Worm (Caenorhabditis elegans) whole organism, young adult: ENCODE data around the gene F55A11.6.

Experiments used
- C06A6.2 ChIP-seq: fragments of 200-800 bp; sonication (Bioruptor generic); conservative IDR thresholded peaks from 2 replicates; pipeline ENCODE4 v1.3.6; 2022; ENCODE audit warnings: missing genetic modification characterization, missing compliant biosample characterization
- F22D6.2 ChIP-seq: sonication (generic microtip); optimal IDR thresholded peaks from 2 replicates; lab custom pipeline; 2016; ENCODE audit warnings: mild to moderate bottlenecking, missing genetic modification characterization, missing compliant biosample characterization
- F52B5.7 ChIP-seq: sonication (generic microtip); optimal IDR thresholded peaks from 2 replicates; lab custom pipeline; 2016; ENCODE audit warnings: mild to moderate bottlenecking, missing genetic modification characterization, missing compliant biosample characterization
- F57C9.4 ChIP-seq: sonication (generic microtip); optimal IDR thresholded peaks from 2 replicates; lab custom pipeline; 2017; ENCODE audit warnings: mild to moderate bottlenecking, missing genetic modification characterization, missing compliant biosample characterization
- K12H6.12 ChIP-seq: fragments of 200-800 bp; sonication (Bioruptor generic); optimal IDR thresholded peaks from 2 replicates; lab custom pipeline; 2018; ENCODE audit warnings: mild to moderate bottlenecking, missing genetic modification characterization, missing compliant biosample characterization
- T26A5.8 ChIP-seq: sonication (generic microtip); optimal IDR thresholded peaks from 2 replicates; lab custom pipeline; 2016; ENCODE audit warnings: missing genetic modification characterization, missing compliant biosample characterization
- Y53F4B.3 ChIP-seq: fragments of 200-800 bp; sonication (Bioruptor generic); IDR thresholded peaks from 2 replicates; pipeline ENCODE4 v1.3.6; 2022; ENCODE audit warnings: missing genetic modification reagents, missing genetic modification characterization, missing compliant biosample characterization
- Y53G8AR.9 ChIP-seq: fragments of 200-800 bp; sonication (Bioruptor generic); conservative IDR thresholded peaks from 2 replicates; pipeline ENCODE4 v1.3.6; 2022; ENCODE audit warnings: missing genetic modification reagents, missing genetic modification characterization, missing compliant biosample characterization
- aptf-2 ChIP-seq: fragments of 200-800 bp; sonication (Bioruptor generic); conservative IDR thresholded peaks from 2 replicates; pipeline ENCODE4 v1.3.6; 2022; ENCODE audit warnings: missing genetic modification reagents, missing genetic modification characterization, missing compliant biosample characterization
- bed-1 ChIP-seq: fragments of 200-800 bp; sonication (Bioruptor generic); IDR thresholded peaks from 2 replicates; pipeline ENCODE4 v1.3.6; 2022; ENCODE audit warnings: missing genetic modification reagents, missing genetic modification characterization, missing compliant biosample characterization
- ccch-3 ChIP-seq: fragments of 200-800 bp; sonication (Bioruptor generic); optimal IDR thresholded peaks from 2 replicates; lab custom pipeline; 2018; ENCODE audit warnings: mild to moderate bottlenecking, missing genetic modification characterization, missing compliant biosample characterization
- cebp-1 ChIP-seq, 2 experiments: fragments of 200-800 bp in 1 of 2; sonication (Bioruptor generic) in 1 of 2; sonication (generic microtip) in 1 of 2; IDR thresholded peaks in 1 of 2; optimal IDR thresholded peaks in 1 of 2; 2 replicates each; pipeline versions ENCODE4 v1.3.6 to Lab custom; 2017 to 2022; ENCODE audit warnings: missing compliant biosample characterization in 2 of 2, missing genetic modification characterization in 2 of 2, mild to moderate bottlenecking in 1 of 2, missing genetic modification reagents in 1 of 2, moderate library complexity in 1 of 2
- ceh-100 ChIP-seq: fragments of 200-800 bp; sonication (Bioruptor generic); IDR thresholded peaks from 2 replicates; pipeline ENCODE4 v1.3.6; 2022; ENCODE audit warnings: missing genetic modification reagents, missing genetic modification characterization, missing compliant biosample characterization
- egrh-3 ChIP-seq: fragments of 200-800 bp; sonication (Bioruptor generic); IDR thresholded peaks from 2 replicates; pipeline ENCODE4 v1.3.6; 2022; ENCODE audit warnings: missing genetic modification reagents, missing genetic modification characterization, missing compliant biosample characterization
- ekl-4 ChIP-seq: fragments of 200-800 bp; sonication (Bioruptor generic); IDR thresholded peaks from 2 replicates; pipeline ENCODE4 v1.3.6; 2022; ENCODE audit warnings: missing genetic modification reagents, missing genetic modification characterization, missing compliant biosample characterization
- hlh-12 ChIP-seq: sonication (generic microtip); optimal IDR thresholded peaks from 2 replicates; lab custom pipeline; 2016; ENCODE audit warnings: missing genetic modification characterization, missing compliant biosample characterization
- hlh-26 ChIP-seq: fragments of 200-800 bp; sonication (Bioruptor generic); conservative IDR thresholded peaks from 2 replicates; pipeline ENCODE4 v1.3.6; 2022; ENCODE audit warnings: missing genetic modification reagents, missing genetic modification characterization, missing compliant biosample characterization
- hmg-1.2 ChIP-seq: fragments of 200-800 bp; sonication (Bioruptor generic); IDR thresholded peaks from 2 replicates; pipeline ENCODE4 v1.3.6; 2022; ENCODE audit warnings: missing genetic modification reagents, missing genetic modification characterization, missing compliant biosample characterization
- hmg-20 ChIP-seq: fragments of 200-800 bp; sonication (Bioruptor generic); IDR thresholded peaks from 2 replicates; pipeline ENCODE4 v1.3.6; 2022; ENCODE audit warnings: missing genetic modification reagents, missing genetic modification characterization, missing compliant biosample characterization
- lin-35 ChIP-seq, 3 experiments: fragments of 150-350 bp in 2 of 3; sonication (generic microtip) in 1 of 3; optimal IDR thresholded peaks; 2 replicates each; lab custom pipeline; 2014 to 2018; ENCODE audit warnings: missing biosample characterization in 3 of 3, missing genetic modification characterization in 3 of 3, missing genetic modification reagents in 3 of 3
- lin-54 ChIP-seq: fragments of 200-800 bp; sonication (Bioruptor generic); optimal IDR thresholded peaks from 2 replicates; lab custom pipeline; 2018; ENCODE audit warnings: mild to moderate bottlenecking, missing genetic modification characterization, missing compliant biosample characterization
- madf-10 ChIP-seq: sonication (generic microtip); optimal IDR thresholded peaks from 2 replicates; lab custom pipeline; 2016; ENCODE audit warnings: mild to moderate bottlenecking, missing genetic modification characterization, missing compliant biosample characterization
- madf-3 ChIP-seq: fragments of 200-800 bp; sonication (Bioruptor generic); IDR thresholded peaks from 2 replicates; pipeline ENCODE4 v1.3.6; 2022; ENCODE audit warnings: missing genetic modification reagents, missing genetic modification characterization, missing compliant biosample characterization
- madf-6 ChIP-seq: fragments of 200-800 bp; sonication (Bioruptor generic); IDR thresholded peaks from 2 replicates; pipeline ENCODE4 v1.3.6; 2022; ENCODE audit warnings: missing genetic modification reagents, missing genetic modification characterization, missing compliant biosample characterization
- mxl-1 ChIP-seq: sonication (generic microtip); optimal IDR thresholded peaks from 2 replicates; lab custom pipeline; 2016; ENCODE audit warnings: missing genetic modification characterization, missing compliant biosample characterization
- nfyb-1 ChIP-seq: fragments of 200-800 bp; sonication (Bioruptor generic); IDR thresholded peaks from 2 replicates; pipeline ENCODE4 v1.3.6; 2022; ENCODE audit warnings: missing genetic modification reagents, missing genetic modification characterization, missing compliant biosample characterization
- nhr-120 ChIP-seq: fragments of 200-800 bp; sonication (Bioruptor generic); IDR thresholded peaks from 2 replicates; pipeline ENCODE4 v1.3.6; 2022; ENCODE audit warnings: missing genetic modification characterization, missing compliant biosample characterization
- nhr-179 ChIP-seq: sonication (generic microtip); optimal IDR thresholded peaks from 2 replicates; lab custom pipeline; 2016; ENCODE audit warnings: mild to moderate bottlenecking, missing genetic modification characterization, missing compliant biosample characterization
- repo-1 ChIP-seq: sonication (generic microtip); optimal IDR thresholded peaks from 2 replicates; lab custom pipeline; 2017; ENCODE audit warnings: mild to moderate bottlenecking, missing genetic modification characterization, missing compliant biosample characterization
- tlf-1 ChIP-seq: fragments of 200-800 bp; sonication (Bioruptor generic); optimal IDR thresholded peaks from 2 replicates; lab custom pipeline; 2018; ENCODE audit warnings: mild to moderate bottlenecking, missing genetic modification characterization, missing compliant biosample characterization
- ztf-26 ChIP-seq: sonication (generic microtip); optimal IDR thresholded peaks from 2 replicates; lab custom pipeline; 2017; ENCODE audit warnings: missing genetic modification characterization, missing compliant biosample characterization
- ztf-28 ChIP-seq: fragments of 200-800 bp; sonication (Bioruptor generic); IDR thresholded peaks from 2 replicates; pipeline ENCODE4 v1.3.6; 2022; ENCODE audit warnings: missing genetic modification reagents, missing genetic modification characterization, missing compliant biosample characterization
- ztf-6 ChIP-seq: fragments of 200-800 bp; sonication (Bioruptor generic); IDR thresholded peaks from 2 replicates; pipeline ENCODE4 v1.3.6; 2022; ENCODE audit warnings: missing genetic modification reagents, missing genetic modification characterization, missing compliant biosample characterization

F55A11.6 gene

DNA sequence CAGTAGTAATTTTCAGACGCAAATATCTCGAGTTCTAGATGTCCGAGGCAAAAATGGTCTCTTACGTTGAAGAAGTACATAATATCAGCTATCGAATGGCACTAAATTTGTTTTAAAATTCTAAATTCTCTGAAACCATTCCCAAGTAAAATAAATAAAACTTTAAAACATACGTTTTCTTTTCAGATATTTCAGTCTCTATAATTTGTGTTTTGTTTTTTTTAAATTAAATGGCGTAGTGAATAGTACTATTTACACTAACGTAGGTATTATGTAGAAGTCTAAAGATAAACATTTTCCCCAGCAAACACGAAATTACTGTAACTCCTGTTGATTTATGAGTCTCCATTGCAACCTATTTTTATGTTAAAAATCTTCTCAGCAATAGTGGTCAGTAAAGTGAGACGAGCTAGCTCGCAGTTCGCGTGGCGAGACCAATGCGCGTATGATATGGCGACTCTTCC, 40.7 kb downstream of the F55A11.6 start (continued):
- TF ChIP-seq cebp-1 (GFP tag; IDR thresholded peaks at IDR 0.05; lab: Robert Waterston, UW), result peak; percentile 43; the same call in 1 of the 2 replicates
- peak; percentile 30 for TF ChIP-seq cebp-1 (tag; optimal IDR thresholded peaks at IDR 0.05; lab: Kevin White, UChicago)
- TF ChIP-seq C06A6.2 (GFP tag; lab: Robert Waterston, UW), result peak; percentile 16; the same call in 1 of the 2 replicates
- TF ChIP-seq lin-54, result no peak
- TF ChIP-seq hmg-20 (GFP tag; lab: Robert Waterston, UW), result no peak; the same call in 1 of the 2 replicates
- peak; percentile 82 for TF ChIP-seq repo-1 (tag; lab: Kevin White, UChicago)
- no peak for TF ChIP-seq K12H6.12 (tag; lab: Kevin White, UChicago)
- no peak for TF ChIP-seq ztf-6 (GFP tag; lab: Robert Waterston, UW)
- no peak for TF ChIP-seq egrh-3 (GFP tag; lab: Robert Waterston, UW)
- TF ChIP-seq tlf-1, result peak; percentile 55
- TF ChIP-seq F57C9.4 (tag; lab: Kevin White, UChicago), result no peak
- TF ChIP-seq hlh-12 (tag; lab: Kevin White, UChicago), result no peak
- TF ChIP-seq Y53F4B.3 (GFP tag; lab: Robert Waterston, UW), result no peak
- TF ChIP-seq hmg-1.2 (GFP tag; lab: Robert Waterston, UW), result peak; percentile 15; the same call in 1 of the 2 replicates
- TF ChIP-seq madf-3 (GFP tag; lab: Robert Waterston, UW), result no peak
- no peak for TF ChIP-seq bed-1 (GFP tag; lab: Robert Waterston, UW)
- no peak for TF ChIP-seq F52B5.7 (tag; lab: Kevin White, UChicago)

DNA sequence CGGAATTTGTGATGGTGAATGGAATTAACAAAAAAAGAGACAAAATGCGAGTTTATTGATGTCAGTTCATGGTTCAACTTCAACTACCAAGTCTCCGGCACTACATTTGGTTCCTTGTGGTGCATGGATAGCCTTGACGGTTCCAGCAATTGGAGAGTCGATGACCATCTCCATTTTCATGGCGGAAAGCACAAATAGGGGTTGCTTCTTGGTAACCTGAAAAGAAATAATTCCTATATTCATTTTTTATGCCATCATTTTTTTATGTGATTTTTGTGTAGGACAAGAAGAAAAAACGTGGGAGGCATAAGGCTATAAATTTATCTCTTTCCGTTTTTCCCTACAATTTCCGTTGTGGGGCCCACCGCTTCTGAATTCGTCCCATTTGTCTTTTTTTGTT, 41.4 kb downstream of the F55A11.6 start:
- TF ChIP-seq ztf-26 (tag; lab: Kevin White, UChicago), result no peak
- TF ChIP-seq hmg-1.2 (GFP tag; lab: Robert Waterston, UW), result 0 out of 2 replicates have a peak, but pooled peaks have one; percentile 3
- TF ChIP-seq K12H6.12 (tag; lab: Kevin White, UChicago), result no peak
- TF ChIP-seq mxl-1 (tag; lab: Kevin White, UChicago), result no peak
- TF ChIP-seq C06A6.2 (GFP tag; lab: Robert Waterston, UW), result 0 out of 2 replicates have a peak, but pooled peaks have one; percentile 10
- no peak for TF ChIP-seq aptf-2 (GFP tag; lab: Robert Waterston, UW)
- TF ChIP-seq ceh-100 (GFP tag; lab: Robert Waterston, UW), result no peak
- 0 out of 2 replicates have a peak, but pooled peaks have one; percentile 40 for TF ChIP-seq Y53G8AR.9 (GFP tag; lab: Robert Waterston, UW)
- no peak for TF ChIP-seq ztf-28 (GFP tag; lab: Robert Waterston, UW)
- TF ChIP-seq F22D6.2 (tag; lab: Kevin White, UChicago), result no peak
- peak; percentile 50 for TF ChIP-seq nfyb-1 (GFP tag; lab: Robert Waterston, UW)
- no peak for TF ChIP-seq T26A5.8
- TF ChIP-seq ekl-4, result peak; percentile 37; the same call in 1 of the 2 replicates
- TF ChIP-seq nhr-179 (tag; lab: Kevin White, UChicago), result no peak
- TF ChIP-seq ccch-3 (GFP tag; lab: Kevin White, UChicago), result no peak
- no peak for TF ChIP-seq hlh-26 (GFP tag; lab: Robert Waterston, UW)
- no peak for TF ChIP-seq cebp-1 (GFP tag; IDR thresholded peaks at IDR 0.05; lab: Robert Waterston, UW)
- TF ChIP-seq cebp-1 (tag; optimal IDR thresholded peaks at IDR 0.05; lab: Kevin White, UChicago), result no peak
- TF ChIP-seq madf-6 (GFP tag; lab: Robert Waterston, UW), result no peak

DNA sequence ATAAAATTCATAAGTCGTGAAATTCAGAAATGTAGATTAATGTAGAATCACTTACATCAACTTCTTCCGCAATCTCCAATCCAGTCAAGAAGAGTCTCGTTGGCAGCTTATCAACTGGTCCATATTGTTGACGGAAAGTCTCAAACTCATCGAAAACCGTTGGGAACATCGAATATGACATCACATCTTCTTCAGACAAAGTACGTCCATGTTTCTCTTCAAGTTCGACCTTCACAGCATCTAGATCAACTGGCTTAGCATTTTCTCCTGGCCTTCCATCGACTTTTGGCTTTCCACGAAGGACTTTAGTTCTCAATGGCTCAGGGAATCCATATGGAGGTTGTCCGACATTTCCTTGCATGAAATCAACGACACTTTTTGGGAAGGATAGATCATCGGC, 42.1 kb downstream of the F55A11.6 start:
- TF ChIP-seq nfyb-1 (GFP tag; lab: Robert Waterston, UW) (peak; percentile 24; the same call in 1 of the 2 replicates), madf-10 (tag; lab: Kevin White, UChicago) (no peak), hmg-1.2 (GFP tag; lab: Robert Waterston, UW) (peak; percentile 19; the same call in 1 of the 2 replicates), lin-35 (GFP tag; optimal IDR thresholded peaks at IDR 0.05; lab: Kevin White, UChicago) (peak in 1 of 3 experiments; percentile 18)

DNA sequence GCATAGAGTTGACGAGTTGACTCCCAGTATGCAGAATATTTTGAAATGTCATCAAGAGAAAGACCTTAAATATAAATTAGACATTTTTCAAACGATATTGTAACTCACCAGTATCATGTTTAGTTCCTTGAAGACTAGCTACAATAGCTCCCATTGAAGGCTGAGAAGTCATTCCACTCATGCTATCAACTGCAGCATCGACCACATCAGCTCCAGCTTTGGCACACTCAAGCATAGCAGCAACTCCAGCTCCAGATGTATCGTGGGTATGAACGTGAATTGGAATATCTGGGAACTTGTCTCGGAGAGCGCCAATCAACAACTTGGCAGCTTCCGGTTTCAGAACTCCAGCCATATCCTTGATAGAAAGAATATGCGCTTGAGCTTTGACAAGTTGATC, 42.8 kb downstream of the F55A11.6 start:
- no peak for TF ChIP-seq egrh-3 (GFP tag; lab: Robert Waterston, UW)
- TF ChIP-seq nhr-120 (GFP tag; lab: Robert Waterston, UW), result 0 out of 2 replicates have a peak, but pooled peaks have one; percentile 12
- TF ChIP-seq madf-3 (GFP tag; lab: Robert Waterston, UW), result 0 out of 2 replicates have a peak, but pooled peaks have one; percentile 54
